Worm (Caenorhabditis elegans): ENCODE measurements around the gene C50E3.12.

Gene C50E3.12

ce11 chrV:7622011-7622465 is at the start of gene C50E3.12:
Gene C50E3.12, minus strand, starts transcription at chrV:7622061.
- TF ChIP-seq hlh-13 (GFP tag; optimal IDR thresholded peaks at IDR 0.05): no peak
- no peak for TF ChIP-seq C38D4.7 (GFP tag; optimal IDR thresholded peaks at IDR 0.05)
- TF ChIP-seq pha-2 (tag; optimal IDR thresholded peaks at IDR 0.05): no peak
- TF ChIP-seq eyg-1 (tag; optimal IDR thresholded peaks at IDR 0.05): no peak
- TF ChIP-seq sox-4 (tag; optimal IDR thresholded peaks at IDR 0.05): no peak
- no peak for TF ChIP-seq ref-2 (tag; optimal IDR thresholded peaks at IDR 0.05)
- TF ChIP-seq hlh-15 (tag; optimal IDR thresholded peaks at IDR 0.05): no peak

DNA sequence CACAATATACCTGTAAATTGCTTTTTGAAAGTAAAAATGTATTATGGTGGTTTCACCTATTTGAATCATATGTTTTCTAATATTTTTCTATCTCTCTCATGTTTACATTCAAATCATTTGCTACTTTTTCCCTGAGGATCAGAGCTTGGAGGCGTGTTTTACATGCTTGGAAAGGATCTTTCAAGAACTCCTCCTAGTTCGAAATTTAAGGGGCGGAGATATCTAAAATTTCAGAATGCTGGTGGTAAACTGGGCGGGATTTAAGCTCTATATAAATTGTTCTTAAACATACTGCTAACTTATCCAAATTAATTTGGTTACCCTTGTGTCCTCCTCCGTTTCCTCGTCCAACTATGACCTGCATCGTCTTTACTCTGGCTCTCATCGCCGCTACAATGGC is 46.1 kb upstream of the C50E3.12 start, which contains the start of gene C12D5.5:
Gene C12D5.5 (plus strand): TSS at position 301 of the 400 bp plus-strand sequence.
- TF ChIP-seq ceh-34 (tag; optimal IDR thresholded peaks at IDR 0.05) (no peak), fax-1 (tag; optimal IDR thresholded peaks at IDR 0.05) (no peak), ztf-16 (tag; optimal IDR thresholded peaks at IDR 0.05) (no peak), pqm-1 (tag; optimal IDR thresholded peaks at IDR 0.05) (no peak), pag-3 (tag; optimal IDR thresholded peaks at IDR 0.05; ENCODE audit: borderline replicate concordance) (no peak), pat-9 (tag; optimal IDR thresholded peaks at IDR 0.05) (no peak), unc-3 (GFP tag; conservative IDR thresholded peaks at IDR 0.05) (no peak), unc-3 (tag; optimal IDR thresholded peaks at IDR 0.05) (no peak), F13H6.1 (tag; optimal IDR thresholded peaks at IDR 0.05) (no peak), che-1 (tag; optimal IDR thresholded peaks at IDR 0.05) (no peak), dve-1 (tag; optimal IDR thresholded peaks at IDR 0.05) (no peak), syd-9 (tag; optimal IDR thresholded peaks at IDR 0.05) (no peak), ets-4 (tag; optimal IDR thresholded peaks at IDR 0.05) (no peak)

- TF ChIP-seq tbx-7 (tag; optimal IDR thresholded peaks at IDR 0.05): no peak
- TF ChIP-seq nhr-232 (tag; optimal IDR thresholded peaks at IDR 0.05): no peak
- TF ChIP-seq ceh-31 (tag; optimal IDR thresholded peaks at IDR 0.05): no peak
- TF ChIP-seq ceh-22 (tag; optimal IDR thresholded peaks at IDR 0.05): no peak
- no peak for TF ChIP-seq C38D4.7 (GFP tag; optimal IDR thresholded peaks at IDR 0.05)
- TF ChIP-seq pag-3 (tag; optimal IDR thresholded peaks at IDR 0.05; ENCODE audit: borderline replicate concordance): no peak
- no peak for TF ChIP-seq ama-1 (optimal IDR thresholded peaks at IDR 0.05)
- no peak for TF ChIP-seq eyg-1 (tag; optimal IDR thresholded peaks at IDR 0.05)
- no peak for TF ChIP-seq fkh-6 (tag; optimal IDR thresholded peaks at IDR 0.05)
- TF ChIP-seq mec-3 (tag; optimal IDR thresholded peaks at IDR 0.05; ENCODE audit: borderline replicate concordance): no peak
- TF ChIP-seq hlh-13 (GFP tag; optimal IDR thresholded peaks at IDR 0.05): no peak
- TF ChIP-seq unc-55 (GFP tag; optimal IDR thresholded peaks at IDR 0.05): no peak
- no peak for TF ChIP-seq hlh-15 (tag; optimal IDR thresholded peaks at IDR 0.05)
- no peak for TF ChIP-seq madf-2 (tag; optimal IDR thresholded peaks at IDR 0.05)
- TF ChIP-seq ceh-45 (GFP tag; IDR thresholded peaks at IDR 0.05): no peak
- TF ChIP-seq C08G9.2 (tag; optimal IDR thresholded peaks at IDR 0.05): no peak
- TF ChIP-seq odd-2 (tag; optimal IDR thresholded peaks at IDR 0.05): no peak
- no peak for TF ChIP-seq ets-4 (tag; optimal IDR thresholded peaks at IDR 0.05)
Observed at ce11 chrV:7653567-7653966, 31.7 kb upstream of the C50E3.12 start, which contains the start of gene srh-200. Gene srh-200, minus strand, starts transcription at chrV:7653667.

- TF ChIP-seq ztf-16 (tag; optimal IDR thresholded peaks at IDR 0.05) (no peak), pqm-1 (tag; optimal IDR thresholded peaks at IDR 0.05) (no peak), K02D7.2 (tag; optimal IDR thresholded peaks at IDR 0.05) (no peak), T23F11.4 (GFP tag; optimal IDR thresholded peaks at IDR 0.05) (no peak), ceh-34 (tag; optimal IDR thresholded peaks at IDR 0.05) (no peak), ref-2 (tag; optimal IDR thresholded peaks at IDR 0.05) (no peak), rnt-1 (tag; optimal IDR thresholded peaks at IDR 0.05) (no peak), ceh-24 (tag; optimal IDR thresholded peaks at IDR 0.05) (no peak), unc-42 (tag; optimal IDR thresholded peaks at IDR 0.05) (no peak), hlh-8 (tag; optimal IDR thresholded peaks at IDR 0.05) (no peak), hlh-6 (tag; optimal IDR thresholded peaks at IDR 0.05) (no peak), lim-6 (tag; optimal IDR thresholded peaks at IDR 0.05) (no peak), che-1 (tag; optimal IDR thresholded peaks at IDR 0.05) (no peak)
Observed at ce11 chrV:7651757-7652156, 29.9 kb upstream of the C50E3.12 start, which contains the start of gene srh-234. Gene srh-234, minus strand, starts transcription at chrV:7651857.

Measured in whole organism, late embryonic.